Fruit fly (Drosophila melanogaster): ENCODE data around the gene Fum2.

Gene Fum2

dm6 chrX:6694105-6694788 lies 12.7 kb downstream of the Fum2 start (continued):
- TF ChIP-seq insv (GFP tag; optimal IDR thresholded peaks at IDR 0.05) (peak in 1 of 2 experiments; percentile 4), bsh (GFP tag; optimal IDR thresholded peaks at IDR 0.05) (peak in 1 of 2 experiments; percentile 54), Trl (optimal IDR thresholded peaks at IDR 0.05) (peak in 1 of 2 experiments; percentile 50), Trl (GFP tag; optimal IDR thresholded peaks at IDR 0.05) (no peak), sim (GFP tag; IDR thresholded peaks at IDR 0.05) (no peak), Pdp1 (GFP tag; optimal IDR thresholded peaks at IDR 0.05) (peak in 1 of 2 experiments; percentile 92), CG1832 (GFP tag; optimal IDR thresholded peaks at IDR 0.05) (peak; percentile 34), pan (optimal IDR thresholded peaks at IDR 0.05) (no peak), pan (GFP tag; optimal IDR thresholded peaks at IDR 0.05 in 1 of 2, IDR thresholded peaks at IDR 0.05 in 1 of 2) (no peak), Adf1 (GFP tag; IDR thresholded peaks at IDR 0.05) (peak; percentile 96), cad (GFP tag; optimal IDR thresholded peaks at IDR 0.05) (no peak), nom (GFP tag; optimal IDR thresholded peaks at IDR 0.05) (peak; percentile 61), onecut (GFP tag; IDR thresholded peaks at IDR 0.05) (peak; percentile 100), CG8478 (optimal IDR thresholded peaks at IDR 0.05) (peak; percentile 84), NFAT (GFP tag; IDR thresholded peaks at IDR 0.05) (peak; percentile 72; the same call in 1 of the 2 replicates), CG17359 (tag; optimal IDR thresholded peaks at IDR 0.05) (no peak), CG14710 (tag; optimal IDR thresholded peaks at IDR 0.05) (no peak), CG13624 (GFP tag; optimal IDR thresholded peaks at IDR 0.05) (peak; percentile 5), CG34376 (GFP tag; optimal IDR thresholded peaks at IDR 0.05) (peak; percentile 44), CG34422 (GFP tag; IDR thresholded peaks at IDR 0.05) (peak; percentile 51; the same call in 1 of the 3 replicates)

- TF ChIP-seq grau (tag; optimal IDR thresholded peaks at IDR 0.05) (peak; percentile 55), NfI (GFP tag; optimal IDR thresholded peaks at IDR 0.05) (peak; percentile 8), CG7963 (GFP tag; IDR thresholded peaks at IDR 0.05; ENCODE audit: partially characterized antibody) (peak; percentile 87), CG2712 (tag; optimal IDR thresholded peaks at IDR 0.05) (peak; percentile 54), CG18476 (GFP tag; optimal IDR thresholded peaks at IDR 0.05) (peak; percentile 17), CG30020 (tag; optimal IDR thresholded peaks at IDR 0.05) (peak; percentile 56), CrebB (tag; optimal IDR thresholded peaks at IDR 0.05) (no peak), hb (GFP tag; IDR thresholded peaks at IDR 0.05; ENCODE audit: partially characterized antibody) (peak; percentile 95), crc (GFP tag; optimal IDR thresholded peaks at IDR 0.05) (peak; percentile 4), exex (tag; optimal IDR thresholded peaks at IDR 0.05) (no peak), CG9727 (GFP tag; optimal IDR thresholded peaks at IDR 0.05) (peak; percentile 2), CG4424 (GFP tag; optimal IDR thresholded peaks at IDR 0.05) (peak; percentile 30), CG13624 (GFP tag; optimal IDR thresholded peaks at IDR 0.05) (peak; percentile 6), Opbp (GFP tag; IDR thresholded peaks at IDR 0.05; ENCODE audit: partially characterized antibody) (peak; percentile 88; the same call in 2 of the 3 replicates), CG14441 (GFP tag; IDR thresholded peaks at IDR 0.05) (peak; percentile 70), CG18599 (GFP tag; optimal IDR thresholded peaks at IDR 0.05) (peak; percentile 31), Trl (optimal IDR thresholded peaks at IDR 0.05) (no peak), Trl (GFP tag; optimal IDR thresholded peaks at IDR 0.05) (peak; percentile 0), Dref (GFP tag; IDR thresholded peaks at IDR 0.05) (peak; percentile 83), MBD-R2 (GFP tag; IDR thresholded peaks at IDR 0.05) (peak; percentile 8; the same call in 1 of the 2 replicates), Side (GFP tag; optimal IDR thresholded peaks at IDR 0.05) (peak; percentile 22), Pdp1 (GFP tag; optimal IDR thresholded peaks at IDR 0.05) (peak; percentile 33 to 89), nerfin-2 (GFP tag; IDR thresholded peaks at IDR 0.05; ENCODE audit: partially characterized antibody) (peak; percentile 95), hbn (GFP tag; IDR thresholded peaks at IDR 0.05; ENCODE audit: partially characterized antibody) (peak; percentile 93), bowl (GFP tag; IDR thresholded peaks at IDR 0.05) (no peak), zfh2 (GFP tag; optimal IDR thresholded peaks at IDR 0.05) (peak; percentile 25), pzg (GFP tag; optimal IDR thresholded peaks at IDR 0.05) (peak; percentile 66), ac (GFP tag; optimal IDR thresholded peaks at IDR 0.05) (no peak), Med (GFP tag) (peak; percentile 82), mld (GFP tag; IDR thresholded peaks at IDR 0.05; ENCODE audit: partially characterized antibody) (peak; percentile 82; the same call in 2 of the 3 replicates), Mad (GFP tag; optimal IDR thresholded peaks at IDR 0.05) (peak; percentile 26), sug (tag; optimal IDR thresholded peaks at IDR 0.05) (peak; percentile 45)
Measured at dm6 chrX:6694979-6695388, 13.4 kb downstream of the Fum2 start, which contains the start of gene CG14442. CG14442 (minus strand) TSS chrX:6695007.
